Worm (Caenorhabditis elegans) whole organism, early embryonic: ENCODE data around the gene rpl-16.

Experiments
- B0310.2 ChIP-seq: sonication (generic microtip); optimal IDR thresholded peaks from 2 replicates; lab custom pipeline; 2016; ENCODE audit warnings: mild to moderate bottlenecking, missing genetic modification characterization, missing compliant biosample characterization
- F13C5.2 ChIP-seq: sonication (generic microtip); optimal IDR thresholded peaks from 2 replicates; lab custom pipeline; 2017; ENCODE audit warnings: mild to moderate bottlenecking, missing genetic modification characterization, inconsistent platforms, missing compliant biosample characterization
- ama-1 ChIP-seq: fragments of 150-350 bp; optimal IDR thresholded peaks from 2 replicates; lab custom pipeline; 2014
- ceh-13 ChIP-seq: fragments of 200-800 bp; sonication (Bioruptor generic); optimal IDR thresholded peaks from 2 replicates; lab custom pipeline; 2018; ENCODE audit warnings: mild to moderate bottlenecking, missing genetic modification characterization, missing compliant biosample characterization
- ets-7 ChIP-seq: sonication (generic microtip); optimal IDR thresholded peaks from 2 replicates; lab custom pipeline; 2016; ENCODE audit warnings: missing genotype, missing genetic modification characterization, missing compliant biosample characterization
- flt-1 ChIP-seq: fragments of 200-800 bp; sonication (Bioruptor generic); IDR thresholded peaks from 2 replicates; pipeline ENCODE4 v1.3.6; 2022; ENCODE audit warnings: missing genetic modification characterization, missing compliant biosample characterization
- hmg-4 ChIP-seq: fragments of 200-800 bp; sonication (Bioruptor generic); optimal IDR thresholded peaks from 2 replicates; lab custom pipeline; 2018; ENCODE audit warnings: mild to moderate bottlenecking, missing genetic modification characterization, missing compliant biosample characterization
- scrt-1 ChIP-seq: fragments of 200-800 bp; sonication (Bioruptor generic); IDR thresholded peaks from 2 replicates; pipeline ENCODE4 v1.3.6; 2022; ENCODE audit warnings: missing genetic modification characterization, missing compliant biosample characterization
- sea-1 ChIP-seq: fragments of 200-800 bp; sonication (Bioruptor generic); conservative IDR thresholded peaks from 2 replicates; pipeline ENCODE4 v1.3.6; 2022; ENCODE audit warnings: missing genetic modification characterization, missing compliant biosample characterization
- tbx-11 ChIP-seq: fragments of 200-800 bp; sonication (Bioruptor generic); IDR thresholded peaks from 2 replicates; pipeline ENCODE4 v1.3.6; 2022; ENCODE audit warnings: missing genetic modification characterization, missing compliant biosample characterization
- tra-4 ChIP-seq: sonication (generic microtip); optimal IDR thresholded peaks from 2 replicates; lab custom pipeline; 2017; ENCODE audit warnings: missing genetic modification characterization, missing compliant biosample characterization

ce11 chrIII:3509908-3510307 is 6.5 kb upstream of the rpl-16 start, which contains the start of the genes M01F1.4 and mrpl-35:
- TF ChIP-seq ets-7 (tag; lab: Kevin White, UChicago): no peak
- no peak for TF ChIP-seq ceh-13 (GFP tag; lab: Kevin White, UChicago)
- no peak for TF ChIP-seq flt-1
- no peak for TF ChIP-seq ama-1
- TF ChIP-seq F13C5.2 (tag; lab: Kevin White, UChicago): no peak
- no peak for TF ChIP-seq sea-1 (GFP tag; lab: Robert Waterston, UW)
- TF ChIP-seq tbx-11 (GFP tag; lab: Robert Waterston, UW): no peak
- no peak for TF ChIP-seq tra-4 (tag; lab: Kevin White, UChicago)
- TF ChIP-seq scrt-1 (GFP tag; lab: Robert Waterston, UW): no peak
- TF ChIP-seq B0310.2 (tag; lab: Kevin White, UChicago): no peak
- TF ChIP-seq hmg-4 (GFP tag; lab: Kevin White, UChicago): no peak
